Worm (Caenorhabditis elegans): ENCODE data around the gene T09F3.2.
A peak's percentile ranks its signal among the peaks of the same experiment; 100 is the strongest.

Gene T09F3.2

DNA sequence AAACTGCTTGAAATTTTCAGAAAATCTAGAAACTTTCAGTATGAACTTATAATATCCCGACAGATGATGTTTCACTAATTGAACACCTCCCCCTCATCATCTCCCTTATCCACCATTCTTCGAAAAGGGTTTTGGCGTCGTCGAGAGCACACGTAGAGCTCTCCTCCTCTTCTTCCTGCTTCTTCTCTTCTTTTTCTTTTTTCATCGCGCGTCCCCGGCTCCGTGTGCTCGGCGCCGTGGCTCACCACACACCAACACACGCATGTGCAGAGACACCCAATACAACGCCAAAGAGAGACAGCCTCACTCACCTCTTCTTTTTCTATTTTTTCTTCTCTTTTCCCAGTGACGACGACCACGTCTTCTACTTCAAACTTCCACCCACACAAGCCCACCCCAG, 11.4 kb upstream of the T09F3.2 start:
- TF ChIP-seq arid-1 (GFP tag; conservative IDR thresholded peaks at IDR 0.05) (no peak), attf-4 (tag; optimal IDR thresholded peaks at IDR 0.05) (no peak), mep-1 (tag; optimal IDR thresholded peaks at IDR 0.05) (no peak), nhr-28 (tag; optimal IDR thresholded peaks at IDR 0.05) (no peak), lsy-2 (tag; optimal IDR thresholded peaks at IDR 0.05) (no peak), nhr-76 (tag; optimal IDR thresholded peaks at IDR 0.05) (no peak), lin-39 (tag; optimal IDR thresholded peaks at IDR 0.05) (no peak), ceh-20 (GFP tag; IDR thresholded peaks at IDR 0.05) (no peak), dpl-1 (GFP tag; optimal IDR thresholded peaks at IDR 0.05) (no peak), zfp-2 (tag; optimal IDR thresholded peaks at IDR 0.05) (no peak), nhr-42 (GFP tag; IDR thresholded peaks at IDR 0.05) (no peak), jun-1 (tag; optimal IDR thresholded peaks at IDR 0.05) (no peak), set-16 (GFP tag; IDR thresholded peaks at IDR 0.05) (peak; percentile 65; the same call in 1 of the 2 replicates), nhr-237 (tag; optimal IDR thresholded peaks at IDR 0.05) (no peak), spr-1 (tag; optimal IDR thresholded peaks at IDR 0.05) (no peak), mdl-1 (tag; optimal IDR thresholded peaks at IDR 0.05) (no peak), nhr-111 (GFP tag; optimal IDR thresholded peaks at IDR 0.05) (no peak), rbr-2 (tag; optimal IDR thresholded peaks at IDR 0.05) (peak; percentile 6), ceh-82 (tag; optimal IDR thresholded peaks at IDR 0.05) (no peak), hmg-1.1 (GFP tag; IDR thresholded peaks at IDR 0.05) (peak; percentile 58), spr-3 (GFP tag; optimal IDR thresholded peaks at IDR 0.05) (no peak), mxl-2 (GFP tag; conservative IDR thresholded peaks at IDR 0.05) (no peak), dve-1 (tag; optimal IDR thresholded peaks at IDR 0.05; ENCODE audit: insufficient read depth) (no peak), zfp-3 (GFP tag; conservative IDR thresholded peaks at IDR 0.05) (no peak), daf-12 (tag; optimal IDR thresholded peaks at IDR 0.05) (no peak), tag-97 (GFP tag; IDR thresholded peaks at IDR 0.05) (no peak)

DNA sequence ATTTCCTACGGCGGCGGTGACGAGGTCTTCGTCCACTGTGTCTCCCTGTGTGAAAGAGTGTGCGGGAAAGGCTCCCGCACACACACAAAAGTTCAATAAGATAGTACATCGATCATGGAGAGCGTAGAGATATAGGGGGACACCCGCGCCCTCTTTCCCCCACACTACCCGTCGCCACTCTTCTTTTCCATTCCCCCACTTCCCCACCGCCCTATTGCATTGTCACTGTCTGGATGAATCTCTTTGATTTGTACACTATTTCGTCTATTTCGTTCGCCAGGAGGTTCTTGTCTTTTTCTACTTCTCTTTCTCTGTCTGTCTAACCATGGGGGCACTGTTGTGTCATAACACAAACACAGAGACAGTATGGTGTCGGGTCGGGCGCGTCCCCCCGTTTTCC, 8.7 kb upstream of the T09F3.2 start:
- TF ChIP-seq skn-1 (tag; optimal IDR thresholded peaks at IDR 0.05) (no peak), nhr-76 (tag; optimal IDR thresholded peaks at IDR 0.05) (no peak), egl-43 (GFP tag; IDR thresholded peaks at IDR 0.05) (peak; percentile 54; the same call in 1 of the 2 replicates), nhr-111 (GFP tag; optimal IDR thresholded peaks at IDR 0.05) (no peak), sdz-12 (GFP tag; optimal IDR thresholded peaks at IDR 0.05) (no peak), lin-15B (tag; optimal IDR thresholded peaks at IDR 0.05) (no peak), nhr-41 (GFP tag; IDR thresholded peaks at IDR 0.05) (0 out of 2 replicates have a peak, but pooled peaks have one; percentile 31), tag-97 (GFP tag; IDR thresholded peaks at IDR 0.05) (no peak), lim-7 (GFP tag; IDR thresholded peaks at IDR 0.05) (no peak), zip-2 (tag; optimal IDR thresholded peaks at IDR 0.05) (no peak), dve-1 (tag; optimal IDR thresholded peaks at IDR 0.05; ENCODE audit: insufficient read depth) (peak; percentile 69), lin-13 (GFP tag; optimal IDR thresholded peaks at IDR 0.05) (no peak), lin-38 (GFP tag; IDR thresholded peaks at IDR 0.05) (peak; percentile 33; the same call in 1 of the 2 replicates), duxl-1 (tag; optimal IDR thresholded peaks at IDR 0.05; ENCODE audit: poor library complexity) (peak; percentile 38), nhr-48 (tag; optimal IDR thresholded peaks at IDR 0.05) (peak; percentile 26), mep-1 (tag; optimal IDR thresholded peaks at IDR 0.05) (peak; percentile 82), lir-3 (tag; optimal IDR thresholded peaks at IDR 0.05) (no peak), hif-1 (tag; optimal IDR thresholded peaks at IDR 0.05) (peak in 1 of 2 experiments; percentile 25), hlh-30 (tag; optimal IDR thresholded peaks at IDR 0.05; ENCODE audit: insufficient read depth) (peak; percentile 67), nhr-11 (tag; optimal IDR thresholded peaks at IDR 0.05) (no peak), vab-7 (GFP tag; IDR thresholded peaks at IDR 0.05) (no peak), unc-39 (tag; optimal IDR thresholded peaks at IDR 0.05) (no peak), zip-11 (GFP tag; IDR thresholded peaks at IDR 0.05) (no peak), daf-8 (GFP tag; IDR thresholded peaks at IDR 0.05) (no peak), F49E8.2 (tag; optimal IDR thresholded peaks at IDR 0.05; ENCODE audit: borderline replicate concordance) (no peak), dpl-1 (GFP tag; optimal IDR thresholded peaks at IDR 0.05) (peak; percentile 15), Y75B8A.6 (GFP tag; IDR thresholded peaks at IDR 0.05) (no peak), nhr-42 (GFP tag; IDR thresholded peaks at IDR 0.05) (no peak), ceh-28 (tag; optimal IDR thresholded peaks at IDR 0.05) (peak; percentile 11), gei-8 (GFP tag; optimal IDR thresholded peaks at IDR 0.05) (no peak), ama-1 (optimal IDR thresholded peaks at IDR 0.05) (no peak), mdl-1 (tag; optimal IDR thresholded peaks at IDR 0.05) (peak in 1 of 2 experiments; percentile 47), dmd-8 (GFP tag; IDR thresholded peaks at IDR 0.05) (no peak), spr-3 (GFP tag; optimal IDR thresholded peaks at IDR 0.05) (no peak)

All from whole organism, L4 larva.